Fruit fly (Drosophila melanogaster) whole organism, pupa: ENCODE data around the gene CG42263.

Source experiments
- CG17806 ChIP-seq: fragments of 200-800 bp; sonication (Bioruptor generic); optimal IDR thresholded peaks from 2 replicates; lab custom pipeline; 2018; ENCODE audit warnings: missing biosample characterization, mild to moderate bottlenecking, missing genetic modification characterization, moderate library complexity
- CG4496 ChIP-seq: fragments of 200-800 bp; sonication (Bioruptor generic); IDR thresholded peaks from 3 replicates; pipeline ENCODE4 v1.3.6; 2022; ENCODE audit warnings: missing biosample characterization, missing genetic modification characterization
- CG8301 ChIP-seq: fragments of 200-800 bp; sonication (Bioruptor generic); optimal IDR thresholded peaks from 2 replicates; lab custom pipeline; 2018; ENCODE audit warnings: missing biosample characterization, mild to moderate bottlenecking, missing genetic modification characterization
- Ets98B ChIP-seq: fragments of 200-800 bp; sonication (Bioruptor generic); IDR thresholded peaks from 2 replicates; pipeline ENCODE4 v1.3.6; 2022; ENCODE audit warnings: missing biosample characterization, missing genetic modification characterization

DNA sequence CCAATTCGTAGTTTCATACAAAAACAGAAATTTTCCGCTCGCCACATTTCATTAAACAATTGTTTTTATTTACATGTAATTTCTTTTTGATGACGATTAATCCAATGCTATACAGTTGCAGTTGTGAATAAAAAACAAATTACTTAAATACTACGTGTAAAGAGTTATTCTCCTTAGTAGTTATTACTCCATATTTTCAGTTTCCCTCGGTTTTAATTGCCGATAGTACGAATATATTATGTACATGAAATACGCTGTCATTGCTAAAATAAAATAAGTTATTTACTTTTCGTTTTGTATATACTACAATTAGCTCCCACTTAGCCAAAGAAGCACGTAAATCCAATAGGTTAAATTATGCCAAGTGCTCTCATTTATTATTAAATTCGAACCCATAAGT, 2.0 kb downstream of the CG42263 start, which contains the start of gene CG42655:
- no peak for TF ChIP-seq CG17806 (tag; lab: Kevin White, UChicago)
- no peak for TF ChIP-seq Ets98B (GFP tag; lab: Robert Waterston, UW)
- no peak for TF ChIP-seq CG8301
- no peak for TF ChIP-seq CG4496
